Worm (Caenorhabditis elegans) whole organism, L2 larva: ENCODE data around the gene smim-14.

ENCODE experiments used
- C34F6.9 ChIP-seq: fragments of 150-350 bp; optimal IDR thresholded peaks from 2 replicates; lab custom pipeline; 2014; ENCODE audit warnings: missing biosample characterization, missing genetic modification characterization
- F13H6.1 ChIP-seq: sonication (generic microtip); optimal IDR thresholded peaks from 2 replicates; lab custom pipeline; 2016; ENCODE audit warnings: missing genetic modification characterization, missing compliant biosample characterization
- Y55F3AM.14 ChIP-seq: fragments of 200-800 bp; sonication (Bioruptor generic); optimal IDR thresholded peaks from 2 replicates; lab custom pipeline; 2018; ENCODE audit warnings: mild to moderate bottlenecking, missing genetic modification characterization, missing compliant biosample characterization
- alr-1 ChIP-seq: fragments of 150-350 bp; optimal IDR thresholded peaks from 2 replicates; lab custom pipeline; 2014; ENCODE audit warnings: missing biosample characterization, missing genetic modification characterization
- aly-2 ChIP-seq: fragments of 150-350 bp; optimal IDR thresholded peaks from 2 replicates; lab custom pipeline; 2014; ENCODE audit warnings: missing biosample characterization, missing genetic modification characterization
- ama-1 ChIP-seq: fragments of 150-350 bp; optimal IDR thresholded peaks from 2 replicates; lab custom pipeline; 2018; ENCODE audit warnings: inconsistent platforms
- blmp-1 ChIP-seq: sonication (generic microtip); optimal IDR thresholded peaks from 2 replicates; lab custom pipeline; 2017; ENCODE audit warnings: missing genetic modification characterization, mild to moderate bottlenecking, missing compliant biosample characterization, antibody characterized with exemption, moderate library complexity; ENCODE audit not compliant: insufficient read depth
- ceh-16 ChIP-seq: fragments of 150-350 bp; optimal IDR thresholded peaks from 2 replicates; lab custom pipeline; 2014; ENCODE audit warnings: missing biosample characterization, missing genetic modification characterization
- ceh-82 ChIP-seq: fragments of 150-350 bp; optimal IDR thresholded peaks from 2 replicates; lab custom pipeline; 2014; ENCODE audit warnings: missing biosample characterization, missing genetic modification characterization
- crh-2 ChIP-seq: sonication (generic microtip); optimal IDR thresholded peaks from 2 replicates; lab custom pipeline; 2017; ENCODE audit warnings: missing biosample characterization, missing genetic modification characterization
- dmd-4 ChIP-seq: sonication (generic microtip); optimal IDR thresholded peaks from 2 replicates; lab custom pipeline; 2017; ENCODE audit warnings: missing biosample characterization, missing genetic modification characterization
- elt-3 ChIP-seq: sonication (generic microtip); optimal IDR thresholded peaks from 2 replicates; lab custom pipeline; 2017; ENCODE audit warnings: missing biosample characterization, missing genetic modification characterization
- fos-1 ChIP-seq: fragments of 150-350 bp; optimal IDR thresholded peaks from 2 replicates; lab custom pipeline; 2014; ENCODE audit warnings: missing biosample characterization, missing genetic modification characterization
- gmeb-1 ChIP-seq: fragments of 150-350 bp; optimal IDR thresholded peaks from 2 replicates; lab custom pipeline; 2014; ENCODE audit warnings: missing biosample characterization, missing genetic modification characterization
- lin-39 ChIP-seq: fragments of 150-350 bp; optimal IDR thresholded peaks from 2 replicates; lab custom pipeline; 2014; ENCODE audit warnings: missing biosample characterization, missing genetic modification reagents, missing genetic modification characterization
- lsy-2 ChIP-seq, 2 experiments: fragments of 150-350 bp in 1 of 2; sonication (generic microtip) in 1 of 2; optimal IDR thresholded peaks; 2 replicates each; lab custom pipeline; 2014 to 2017; ENCODE audit warnings: missing biosample characterization in 2 of 2, missing genetic modification characterization in 2 of 2
- mab-5 ChIP-seq: fragments of 150-350 bp; optimal IDR thresholded peaks from 2 replicates; lab custom pipeline; 2014; ENCODE audit warnings: missing biosample characterization, missing genetic modification characterization
- mbf-1 ChIP-seq: sonication (generic microtip); optimal IDR thresholded peaks from 2 replicates; lab custom pipeline; 2017; ENCODE audit warnings: missing biosample characterization, missing genetic modification characterization
- mdl-1 ChIP-seq, 2 experiments: fragments of 150-350 bp in 1 of 2; sonication (generic microtip) in 1 of 2; optimal IDR thresholded peaks; 2 replicates each; lab custom pipeline; 2017; ENCODE audit warnings: missing biosample characterization in 2 of 2, missing genetic modification characterization in 2 of 2
- nhr-10 ChIP-seq: sonication (generic microtip); optimal IDR thresholded peaks from 2 replicates; lab custom pipeline; 2017; ENCODE audit warnings: missing biosample characterization, missing genetic modification characterization
- nhr-12 ChIP-seq: fragments of 150-350 bp; optimal IDR thresholded peaks from 2 replicates; lab custom pipeline; 2014; ENCODE audit warnings: missing biosample characterization, missing genetic modification characterization
- nhr-129 ChIP-seq: fragments of 150-350 bp; optimal IDR thresholded peaks from 2 replicates; lab custom pipeline; 2014; ENCODE audit warnings: missing biosample characterization, missing genetic modification characterization
- nhr-21 ChIP-seq: fragments of 150-350 bp; optimal IDR thresholded peaks from 2 replicates; lab custom pipeline; 2014; ENCODE audit warnings: missing biosample characterization, missing genetic modification characterization
- nhr-6 ChIP-seq: fragments of 150-350 bp; optimal IDR thresholded peaks from 2 replicates; lab custom pipeline; 2014; ENCODE audit warnings: missing biosample characterization, missing genetic modification characterization
- sem-4 ChIP-seq: fragments of 150-350 bp; optimal IDR thresholded peaks from 2 replicates; lab custom pipeline; 2014; ENCODE audit warnings: missing biosample characterization, missing genetic modification reagents, missing genetic modification characterization
- skn-1 ChIP-seq: sonication (generic microtip); optimal IDR thresholded peaks from 2 replicates; lab custom pipeline; 2017; ENCODE audit warnings: missing biosample characterization, missing genetic modification characterization
- sma-3 ChIP-seq: sonication (generic microtip); optimal IDR thresholded peaks from 2 replicates; lab custom pipeline; 2016; ENCODE audit warnings: missing genetic modification reagents, missing genetic modification characterization, missing compliant biosample characterization
- sma-9 ChIP-seq, 2 experiments: fragments of 150-350 bp in 1 of 2; sonication (generic microtip) in 1 of 2; optimal IDR thresholded peaks; 2 replicates each; lab custom pipeline; 2014 to 2016; ENCODE audit warnings: missing genetic modification characterization in 2 of 2, mild to moderate bottlenecking in 1 of 2, missing biosample characterization in 1 of 2, missing compliant biosample characterization in 1 of 2, missing genetic modification reagents in 1 of 2, moderate library complexity in 1 of 2
- unc-39 ChIP-seq: fragments of 150-350 bp; optimal IDR thresholded peaks from 2 replicates; lab custom pipeline; 2014; ENCODE audit warnings: missing biosample characterization, missing genetic modification characterization
- unc-55 ChIP-seq: fragments of 150-350 bp; sonication (generic microtip); optimal IDR thresholded peaks from 3 replicates; lab custom pipeline; 2014; ENCODE audit warnings: missing biosample characterization, missing genetic modification reagents, missing genetic modification characterization
- unc-62 ChIP-seq: fragments of 150-350 bp; optimal IDR thresholded peaks from 2 replicates; lab custom pipeline; 2014; ENCODE audit warnings: missing biosample characterization, missing genetic modification reagents, missing genetic modification characterization
- zag-1 ChIP-seq: fragments of 150-350 bp; optimal IDR thresholded peaks from 2 replicates; lab custom pipeline; 2014; ENCODE audit warnings: missing biosample characterization, missing genetic modification characterization
- ztf-1 ChIP-seq: fragments of 200-800 bp; sonication (Bioruptor generic); conservative IDR thresholded peaks from 2 replicates; pipeline ENCODE4 v1.3.6; 2022; ENCODE audit warnings: missing genetic modification characterization, missing compliant biosample characterization
- ztf-11 ChIP-seq: sonication (generic microtip); optimal IDR thresholded peaks from 2 replicates; lab custom pipeline; 2017; ENCODE audit warnings: missing biosample characterization, missing genetic modification characterization
- ztf-4 ChIP-seq: fragments of 150-350 bp; optimal IDR thresholded peaks from 2 replicates; lab custom pipeline; 2014; ENCODE audit warnings: missing biosample characterization, missing genetic modification characterization

smim-14 gene

DNA sequence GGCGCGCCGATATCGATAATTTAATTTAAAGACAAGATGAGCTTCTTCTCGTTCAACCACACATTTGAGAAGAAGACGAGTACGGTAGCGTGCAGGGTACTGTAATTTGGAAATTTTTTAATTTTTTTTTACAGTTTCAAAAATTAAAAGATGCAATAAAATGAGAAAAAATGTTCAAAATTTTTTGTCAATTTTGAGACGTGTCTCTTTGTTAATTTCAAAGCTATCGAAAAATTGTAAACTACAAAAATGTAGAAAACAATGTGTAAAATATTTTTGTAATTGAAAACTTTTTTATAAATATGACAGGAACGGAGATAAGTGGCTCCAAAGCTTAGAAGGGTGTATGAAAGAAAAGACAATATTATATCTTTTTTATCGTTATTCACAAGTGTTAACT, 38.2 kb downstream of the smim-14 start, which contains the start of gene K01A11.1:
Gene K01A11.1, minus strand, starts transcription at position 101 of the 400 bp plus-strand sequence.
- no peak for TF ChIP-seq lsy-2 (tag; optimal IDR thresholded peaks at IDR 0.05; lab: Kevin White, UChicago)
- no peak for TF ChIP-seq ztf-11 (tag; lab: Kevin White, UChicago)
- TF ChIP-seq zag-1 (tag; lab: Kevin White, UChicago): no peak
- no peak for TF ChIP-seq ztf-4 (tag; lab: Kevin White, UChicago)
- no peak for TF ChIP-seq unc-55 (GFP tag; lab: Kevin White, UChicago)
- no peak for TF ChIP-seq nhr-129 (tag; lab: Kevin White, UChicago)
- no peak for TF ChIP-seq blmp-1 (tag; lab: Kevin White, UChicago)
- no peak for TF ChIP-seq nhr-12 (tag; lab: Kevin White, UChicago)
- TF ChIP-seq ama-1 (lab: Kevin White, UChicago): no peak
- no peak for TF ChIP-seq lin-39 (tag; lab: Kevin White, UChicago)
- no peak for TF ChIP-seq unc-39 (tag; lab: Kevin White, UChicago)
- TF ChIP-seq skn-1: no peak

DNA sequence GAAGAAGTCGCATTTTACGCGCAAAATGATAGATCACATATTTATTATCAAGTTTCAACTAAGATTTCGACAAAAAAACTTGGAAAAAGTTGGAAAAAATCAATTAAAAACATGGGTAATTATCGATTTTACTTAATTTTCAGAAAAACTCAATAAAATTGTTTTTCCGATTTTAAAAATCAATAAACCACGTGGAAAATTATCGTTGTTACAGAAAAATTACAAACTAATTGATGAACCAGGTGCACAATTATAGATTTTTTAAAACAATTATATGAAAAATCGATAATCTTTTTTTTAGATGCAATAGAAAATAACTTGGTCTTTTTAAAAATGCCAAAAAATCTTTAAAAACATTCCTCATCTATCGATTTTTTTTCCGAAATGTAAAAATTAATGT, 38.9 kb downstream of the smim-14 start:
- TF ChIP-seq mab-5 (tag; lab: Kevin White, UChicago) (no peak), crh-2 (no peak), unc-62 (no peak), ceh-82 (tag; lab: Kevin White, UChicago) (no peak), fos-1 (tag; lab: Kevin White, UChicago) (no peak), blmp-1 (tag; lab: Kevin White, UChicago) (no peak), nhr-10 (no peak), C34F6.9 (tag; lab: Kevin White, UChicago) (no peak)

DNA sequence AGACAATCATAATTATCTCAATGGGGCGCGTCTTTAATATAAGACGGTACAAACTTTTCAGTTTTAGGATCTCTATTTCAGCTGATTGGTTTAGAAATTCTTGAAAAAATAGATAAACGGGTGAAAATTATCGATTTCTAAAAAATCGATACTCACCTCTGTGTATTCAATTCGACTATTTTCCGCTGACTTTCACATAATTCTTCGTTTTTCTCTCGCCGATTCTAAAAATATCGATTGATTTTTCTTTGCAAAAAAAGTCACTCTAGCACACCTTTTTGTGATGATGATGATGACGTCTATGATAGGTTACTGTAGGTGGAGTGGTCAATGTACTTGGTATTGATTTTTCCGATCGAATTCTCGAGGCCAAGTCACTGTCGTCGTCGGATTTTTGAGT, 39.8 kb downstream of the smim-14 start:
- no peak for TF ChIP-seq unc-39 (tag; lab: Kevin White, UChicago)
- TF ChIP-seq alr-1 (tag; lab: Kevin White, UChicago): no peak
- TF ChIP-seq nhr-21 (tag; lab: Kevin White, UChicago): no peak
- no peak for TF ChIP-seq fos-1 (tag; lab: Kevin White, UChicago)
- no peak for TF ChIP-seq lsy-2 (tag; optimal IDR thresholded peaks at IDR 0.05; lab: Kevin White, UChicago)

DNA sequence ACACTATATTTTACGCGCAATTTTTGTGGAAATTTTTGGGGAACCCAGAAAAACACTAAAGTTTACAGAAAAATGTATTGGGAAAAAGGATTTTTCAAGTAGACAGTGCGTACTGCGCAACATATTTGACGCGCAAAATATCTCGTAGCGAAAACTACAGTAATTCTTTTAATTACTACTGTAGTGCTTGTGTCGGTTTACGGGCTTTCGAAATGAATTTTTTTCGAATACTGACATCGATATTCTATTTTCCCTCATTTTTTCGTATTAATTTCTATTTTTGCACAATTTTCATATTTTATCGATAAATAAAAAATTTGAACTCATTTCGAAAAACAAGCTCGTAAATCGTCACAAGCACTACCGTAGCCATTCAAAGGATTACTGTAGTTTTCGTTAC, 41.0 kb downstream of the smim-14 start:
- TF ChIP-seq aly-2 (no peak), sma-9 (GFP tag; optimal IDR thresholded peaks at IDR 0.05; lab: Kevin White, UChicago) (no peak), sma-9 (tag; optimal IDR thresholded peaks at IDR 0.05; lab: Kevin White, UChicago) (no peak), ama-1 (lab: Kevin White, UChicago) (no peak), gmeb-1 (no peak), dmd-4 (tag; lab: Kevin White, UChicago) (no peak), mbf-1 (no peak), nhr-6 (tag; lab: Kevin White, UChicago) (no peak), mab-5 (tag; lab: Kevin White, UChicago) (no peak), F13H6.1 (no peak), skn-1 (no peak), nhr-129 (tag; lab: Kevin White, UChicago) (no peak), sma-3 (GFP tag; lab: Kevin White, UChicago) (no peak), mdl-1 (tag; optimal IDR thresholded peaks at IDR 0.05; lab: Kevin White, UChicago) (no peak), lsy-2 (tag; optimal IDR thresholded peaks at IDR 0.05; lab: Kevin White, UChicago) (no peak), sem-4 (tag; lab: Kevin White, UChicago) (no peak), ztf-1 (GFP tag; lab: Robert Waterston, UW) (no peak), blmp-1 (tag; lab: Kevin White, UChicago) (no peak), Y55F3AM.14 (GFP tag; lab: Kevin White, UChicago) (no peak), elt-3 (tag; lab: Kevin White, UChicago) (no peak)

DNA sequence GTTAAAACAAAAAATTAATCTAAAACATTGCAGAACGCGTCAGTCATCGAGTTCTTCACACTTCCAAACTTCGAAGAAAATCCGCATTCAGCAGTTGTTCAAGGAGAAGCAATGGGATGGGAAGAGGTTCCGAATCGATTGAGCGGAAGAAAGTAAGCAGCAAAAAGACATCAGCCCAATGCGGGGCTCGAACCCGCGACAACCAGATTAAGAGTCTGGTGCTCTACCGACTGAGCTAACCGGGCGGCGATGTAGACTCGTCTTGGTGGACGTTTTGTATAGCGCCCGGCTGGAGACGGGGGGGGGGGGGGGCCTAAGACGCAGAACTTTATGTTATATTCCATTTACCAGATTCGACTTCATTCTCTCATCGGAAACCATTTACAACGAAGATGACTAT, 42.8 kb downstream of the smim-14 start:
- TF ChIP-seq ama-1 (lab: Kevin White, UChicago): no peak
- TF ChIP-seq ceh-16 (tag; lab: Kevin White, UChicago): no peak
- TF ChIP-seq lin-39 (tag; lab: Kevin White, UChicago): no peak
- TF ChIP-seq alr-1 (tag; lab: Kevin White, UChicago): no peak
- TF ChIP-seq elt-3 (tag; lab: Kevin White, UChicago): no peak
- TF ChIP-seq nhr-12 (tag; lab: Kevin White, UChicago): no peak
- no peak for TF ChIP-seq blmp-1 (tag; lab: Kevin White, UChicago)
